Worm (Caenorhabditis elegans): ENCODE results near the gene ugt-4.

Gene ugt-4

ce11 chrV:12811126-12811525 lies 16.0 kb upstream of the ugt-4 start, which contains the start of gene ZC443.2:
TSS of gene ZC443.2 (minus strand) at chrV:12811192.
- TF ChIP-seq let-607 (tag; optimal IDR thresholded peaks at IDR 0.05) (no peak), Y67H2A.10 (GFP tag; conservative IDR thresholded peaks at IDR 0.05) (no peak), aptf-2 (GFP tag; conservative IDR thresholded peaks at IDR 0.05) (no peak), ceh-27 (GFP tag; optimal IDR thresholded peaks at IDR 0.05) (peak; percentile 47), sptf-2 (GFP tag; optimal IDR thresholded peaks at IDR 0.05) (no peak), F57C9.4 (tag; optimal IDR thresholded peaks at IDR 0.05) (no peak), lir-1 (GFP tag; conservative IDR thresholded peaks at IDR 0.05) (no peak)

ce11 chrV:12809876-12810275 lies 14.7 kb upstream of the ugt-4 start, which contains the start of gene ZC443.1:
TSS of gene ZC443.1 (minus strand) at chrV:12810080.
- no peak for TF ChIP-seq rcor-1 (GFP tag; IDR thresholded peaks at IDR 0.05)

DNA sequence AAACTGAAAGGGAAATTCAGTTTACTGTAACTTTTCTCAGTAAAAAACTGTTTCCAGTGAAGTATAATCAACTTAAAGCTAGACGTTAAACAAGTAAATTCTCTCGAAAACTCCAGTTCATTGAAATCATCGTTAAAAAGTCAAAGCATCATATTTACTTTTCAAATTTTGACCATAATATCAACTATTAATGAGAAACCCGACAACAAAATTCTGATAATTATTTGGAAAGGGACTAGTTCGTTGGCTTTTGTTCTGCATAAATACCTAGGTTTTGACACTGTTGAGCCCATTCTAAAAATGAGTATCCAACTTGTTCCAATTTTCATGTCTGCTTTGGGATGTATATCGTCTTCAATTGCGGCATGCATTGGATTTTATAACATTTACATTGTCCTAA lies 11.1 kb upstream of the ugt-4 start, which contains the start of gene ZC443.7:
TSS of gene ZC443.7 (plus strand) at position 301 of the 400 bp plus-strand sequence.
- no peak for TF ChIP-seq hmg-20 (GFP tag; IDR thresholded peaks at IDR 0.05)
- no peak for TF ChIP-seq B0035.1 (tag; optimal IDR thresholded peaks at IDR 0.05)
- TF ChIP-seq ets-4 (GFP tag; optimal IDR thresholded peaks at IDR 0.05), result no peak

- no peak for TF ChIP-seq nfyb-1 (GFP tag; IDR thresholded peaks at IDR 0.05)
- no peak for TF ChIP-seq F10E7.11 (tag; optimal IDR thresholded peaks at IDR 0.05)
- TF ChIP-seq hlh-26 (GFP tag; conservative IDR thresholded peaks at IDR 0.05), result no peak
- no peak for TF ChIP-seq let-607 (tag; optimal IDR thresholded peaks at IDR 0.05)
- TF ChIP-seq attf-6 (GFP tag; IDR thresholded peaks at IDR 0.05), result no peak
These were observed 8.1 kb upstream of the ugt-4 start, which contains the start of gene srbc-45 for ce11 chrV:12803274-12803673. TSS of gene srbc-45 (plus strand) at chrV:12803574.

DNA sequence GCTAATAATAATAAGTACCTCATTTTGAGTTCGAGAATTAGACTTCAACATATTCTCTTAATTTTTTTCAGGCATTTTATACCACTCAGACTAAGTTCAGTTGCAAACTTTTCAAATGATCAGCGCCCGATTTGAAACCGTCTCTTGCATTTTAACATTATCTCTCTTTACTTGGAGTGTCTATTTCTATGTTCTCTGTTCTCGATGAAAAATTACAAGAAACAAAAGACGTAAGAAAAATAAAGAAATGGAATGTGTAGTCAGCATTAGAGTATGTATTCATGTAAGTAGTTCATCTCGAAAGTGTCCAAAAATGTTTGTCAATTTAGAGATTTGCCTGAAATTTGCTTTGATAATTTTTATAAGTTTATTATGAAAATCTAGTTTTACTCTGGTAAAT lies 5.0 kb upstream of the ugt-4 start, which contains the start of gene ugt-3:
TSS of gene ugt-3 (minus strand) at position 101 of the 400 bp plus-strand sequence.
- TF ChIP-seq ztf-18 (tag; optimal IDR thresholded peaks at IDR 0.05) (no peak), F57A8.1 (GFP tag; optimal IDR thresholded peaks at IDR 0.05) (no peak), lsl-1 (GFP tag; optimal IDR thresholded peaks at IDR 0.05) (no peak), nhr-27 (tag; optimal IDR thresholded peaks at IDR 0.05) (no peak), Y95B8A.8 (GFP tag; IDR thresholded peaks at IDR 0.05) (no peak), die-1 (tag; optimal IDR thresholded peaks at IDR 0.05) (no peak), Y53G8AR.9 (GFP tag; conservative IDR thresholded peaks at IDR 0.05) (no peak), F33H1.4 (GFP tag; IDR thresholded peaks at IDR 0.05) (no peak), lin-35 (GFP tag; optimal IDR thresholded peaks at IDR 0.05) (no peak), ceh-40 (GFP tag; IDR thresholded peaks at IDR 0.05) (no peak), B0019.2 (GFP tag; conservative IDR thresholded peaks at IDR 0.05) (no peak), F23B12.7 (tag; optimal IDR thresholded peaks at IDR 0.05; ENCODE audit: insufficient read depth) (no peak), lir-1 (GFP tag; conservative IDR thresholded peaks at IDR 0.05) (no peak), dpff-1 (tag; optimal IDR thresholded peaks at IDR 0.05) (no peak), nfyb-1 (GFP tag; IDR thresholded peaks at IDR 0.05) (no peak), mel-28 (tag; optimal IDR thresholded peaks at IDR 0.05; ENCODE audit: borderline replicate concordance) (no peak), tlf-1 (GFP tag; optimal IDR thresholded peaks at IDR 0.05) (no peak), ztf-25 (GFP tag; IDR thresholded peaks at IDR 0.05) (no peak), lin-54 (GFP tag; optimal IDR thresholded peaks at IDR 0.05) (no peak)
